Worm (Caenorhabditis elegans): ENCODE data around the gene ZK353.3.
"Not testable (repeated sequence)": the region's sequence is repeated elsewhere in the genome, so short reads cannot be mapped to it uniquely, and the experiment has no call there.

Gene ZK353.3

ce11 chrIII:8395685-8396084 is at the start of gene ZK353.3:
Gene ZK353.3, plus strand, starts transcription at chrIII:8395985.
- TF ChIP-seq him-1 (tag; optimal IDR thresholded peaks at IDR 0.05) = no peak
- TF ChIP-seq dao-5 (tag; optimal IDR thresholded peaks at IDR 0.05) = no peak
- TF ChIP-seq W03F9.2 (tag; optimal IDR thresholded peaks at IDR 0.05) = no peak

ce11 chrIII:8347822-8348221 is 48.0 kb upstream of the ZK353.3 start, which contains the start of gene clc-29:
Gene clc-29, minus strand, starts transcription at chrIII:8347922.
- TF ChIP-seq W03F9.2, him-1, dao-5 (tag; optimal IDR thresholded peaks at IDR 0.05): not testable (repeated sequence)

ce11 chrIII:8354644-8355461 is 40.9 kb upstream of the ZK353.3 start, which contains the start of gene unc-116:
Gene unc-116, minus strand, starts transcription at chrIII:8355174.
- no peak for TF ChIP-seq W03F9.2 (tag; optimal IDR thresholded peaks at IDR 0.05)
- peak; percentile 17 for TF ChIP-seq him-1 (tag; optimal IDR thresholded peaks at IDR 0.05)
- TF ChIP-seq dao-5 (tag; optimal IDR thresholded peaks at IDR 0.05) = no peak

ce11 chrIII:8355462-8355815 is 40.3 kb upstream of the ZK353.3 start:
- TF ChIP-seq dao-5 (tag; optimal IDR thresholded peaks at IDR 0.05) (no peak), W03F9.2 (tag; optimal IDR thresholded peaks at IDR 0.05) (no peak), him-1 (tag; optimal IDR thresholded peaks at IDR 0.05) (no peak)

ce11 chrIII:8356407-8356881 is 39.3 kb upstream of the ZK353.3 start:
- no peak for TF ChIP-seq dao-5 (tag; optimal IDR thresholded peaks at IDR 0.05)
- peak; percentile 46 for TF ChIP-seq W03F9.2 (tag; optimal IDR thresholded peaks at IDR 0.05)

ce11 chrIII:8358213-8358672 is 37.5 kb upstream of the ZK353.3 start, which contains the start of the genes R05D3.8 and rfp-1:
Gene R05D3.8, minus strand, starts transcription at chrIII:8358327.
Gene rfp-1, plus strand, starts transcription at chrIII:8358622.
- TF ChIP-seq W03F9.2 (tag; optimal IDR thresholded peaks at IDR 0.05) (peak; percentile 65), dao-5 (tag; optimal IDR thresholded peaks at IDR 0.05) (no peak), him-1 (tag; optimal IDR thresholded peaks at IDR 0.05) (no peak)

- TF ChIP-seq him-1 (tag; optimal IDR thresholded peaks at IDR 0.05) (no peak), W03F9.2 (tag; optimal IDR thresholded peaks at IDR 0.05) (no peak), dao-5 (tag; optimal IDR thresholded peaks at IDR 0.05) (no peak)
These were observed 32.3 kb upstream of the ZK353.3 start, which contains the start of gene R05D3.3 for ce11 chrIII:8363253-8364061. Gene R05D3.3, plus strand, starts transcription at chrIII:8364011.

ce11 chrIII:8368619-8369018 is 27.2 kb upstream of the ZK353.3 start, which contains the start of gene R05D3.9:
Gene R05D3.9, minus strand, starts transcription at chrIII:8368719.
- no peak for TF ChIP-seq him-1 (tag; optimal IDR thresholded peaks at IDR 0.05)
- no peak for TF ChIP-seq dao-5 (tag; optimal IDR thresholded peaks at IDR 0.05)

- TF ChIP-seq him-1 (tag; optimal IDR thresholded peaks at IDR 0.05) (no peak), dao-5 (tag; optimal IDR thresholded peaks at IDR 0.05) (no peak), W03F9.2 (tag; optimal IDR thresholded peaks at IDR 0.05) (no peak)
These were observed 26.6 kb upstream of the ZK353.3 start for ce11 chrIII:8369172-8369571.

ce11 chrIII:8370188-8370587 is 25.6 kb upstream of the ZK353.3 start:
- TF ChIP-seq him-1 (tag; optimal IDR thresholded peaks at IDR 0.05) = no peak

ce11 chrIII:8370846-8371257 is 24.9 kb upstream of the ZK353.3 start:
- TF ChIP-seq dao-5 (tag; optimal IDR thresholded peaks at IDR 0.05) (no peak), W03F9.2 (tag; optimal IDR thresholded peaks at IDR 0.05) (peak; percentile 26)

ce11 chrIII:8371595-8372305 is 24.0 kb upstream of the ZK353.3 start, which contains the start of gene lmbr-1:
Gene lmbr-1, plus strand, starts transcription at chrIII:8372255.
- TF ChIP-seq dao-5 (tag; optimal IDR thresholded peaks at IDR 0.05) = no peak
- TF ChIP-seq W03F9.2 (tag; optimal IDR thresholded peaks at IDR 0.05) = no peak

ce11 chrIII:8375000-8375399 is 20.8 kb upstream of the ZK353.3 start, which contains the start of gene met-2:
Gene met-2, plus strand, starts transcription at chrIII:8375300.
- no peak for TF ChIP-seq W03F9.2 (tag; optimal IDR thresholded peaks at IDR 0.05)
- TF ChIP-seq dao-5 (tag; optimal IDR thresholded peaks at IDR 0.05) = no peak
- TF ChIP-seq him-1 (tag; optimal IDR thresholded peaks at IDR 0.05) = no peak
